Fruit fly (Drosophila melanogaster): ENCODE measurements around the gene CG12645.

The CG12645 gene

dm6 chrX:10106562-10107147 lies 46.8 kb upstream of the CG12645 start (continued):
- TF ChIP-seq fd85E (GFP tag; optimal IDR thresholded peaks at IDR 0.05), result no peak
- TF ChIP-seq lz (GFP tag; optimal IDR thresholded peaks at IDR 0.05), result no peak
- TF ChIP-seq vri (GFP tag; optimal IDR thresholded peaks at IDR 0.05), result no peak
- no peak for TF ChIP-seq Smox (GFP tag; optimal IDR thresholded peaks at IDR 0.05)
- no peak for TF ChIP-seq Ets96B (tag; optimal IDR thresholded peaks at IDR 0.05)
- TF ChIP-seq Blimp-1 (GFP tag; optimal IDR thresholded peaks at IDR 0.05), result no peak
- no peak for TF ChIP-seq Hr4 (GFP tag; optimal IDR thresholded peaks at IDR 0.05)
- TF ChIP-seq CG8632 (GFP tag; optimal IDR thresholded peaks at IDR 0.05), result no peak
- TF ChIP-seq Sox15 (GFP tag; optimal IDR thresholded peaks at IDR 0.05), result no peak
- TF ChIP-seq CG6163 (GFP tag; IDR thresholded peaks at IDR 0.05), result peak; percentile 67; the same call in 2 of the 3 replicates
- TF ChIP-seq fd59A (GFP tag; optimal IDR thresholded peaks at IDR 0.05), result no peak
- TF ChIP-seq Eip75B (GFP tag; optimal IDR thresholded peaks at IDR 0.05), result no peak
- no peak for TF ChIP-seq acj6 (GFP tag; optimal IDR thresholded peaks at IDR 0.05)
- no peak for TF ChIP-seq Hr39 (GFP tag; optimal IDR thresholded peaks at IDR 0.05)
- no peak for TF ChIP-seq ss (GFP tag; optimal IDR thresholded peaks at IDR 0.05)
- TF ChIP-seq spab (GFP tag; optimal IDR thresholded peaks at IDR 0.05), result no peak
- peak; percentile 1 for TF ChIP-seq CG32006 (GFP tag; optimal IDR thresholded peaks at IDR 0.05)

dm6 chrX:10108286-10108685 lies 45.1 kb upstream of the CG12645 start:
- TF ChIP-seq Eip78C (GFP tag) (peak; percentile 19), net (GFP tag; optimal IDR thresholded peaks at IDR 0.05) (no peak)

- no peak for TF ChIP-seq Smox (GFP tag; optimal IDR thresholded peaks at IDR 0.05)
- TF ChIP-seq ss (GFP tag; optimal IDR thresholded peaks at IDR 0.05), result peak in 1 of 2 experiments; percentile 22
- TF ChIP-seq topi (GFP tag; optimal IDR thresholded peaks at IDR 0.05), result no peak
- no peak for TF ChIP-seq svp (GFP tag)
- TF ChIP-seq CG32006 (GFP tag; optimal IDR thresholded peaks at IDR 0.05), result peak; percentile 2
- TF ChIP-seq Sox14 (GFP tag; optimal IDR thresholded peaks at IDR 0.05), result no peak
- no peak for TF ChIP-seq Ets21C (GFP tag; optimal IDR thresholded peaks at IDR 0.05)
- TF ChIP-seq Lpt (GFP tag; optimal IDR thresholded peaks at IDR 0.05), result no peak
- 0 out of 3 replicates have a peak, but pooled peaks have one; percentile 26 for TF ChIP-seq CG8119 (GFP tag; IDR thresholded peaks at IDR 0.05)
- TF ChIP-seq acj6 (GFP tag; optimal IDR thresholded peaks at IDR 0.05), result no peak
- TF ChIP-seq CG3919 (GFP tag; optimal IDR thresholded peaks at IDR 0.05), result peak; percentile 2
- TF ChIP-seq CG11902 (GFP tag; optimal IDR thresholded peaks at IDR 0.05), result no peak
- TF ChIP-seq OdsH (GFP tag; optimal IDR thresholded peaks at IDR 0.05), result no peak
- no peak for TF ChIP-seq cyc (GFP tag; optimal IDR thresholded peaks at IDR 0.05)
- no peak for TF ChIP-seq CG8319 (GFP tag; optimal IDR thresholded peaks at IDR 0.05)
- TF ChIP-seq CG6163 (GFP tag; IDR thresholded peaks at IDR 0.05), result peak; percentile 35; the same call in 2 of the 3 replicates
- TF ChIP-seq Sox15 (GFP tag; optimal IDR thresholded peaks at IDR 0.05), result no peak
- TF ChIP-seq CG6792 (GFP tag; optimal IDR thresholded peaks at IDR 0.05), result no peak
- no peak for TF ChIP-seq esn (GFP tag; optimal IDR thresholded peaks at IDR 0.05)
- peak; percentile 79 for TF ChIP-seq Eip78C (GFP tag)
- TF ChIP-seq CG16779 (tag; optimal IDR thresholded peaks at IDR 0.05), result no peak
- TF ChIP-seq CG3032 (tag; optimal IDR thresholded peaks at IDR 0.05), result no peak
- TF ChIP-seq Gug (GFP tag; IDR thresholded peaks at IDR 0.05), result no peak
- TF ChIP-seq Sox102F (GFP tag; optimal IDR thresholded peaks at IDR 0.05), result no peak
- TF ChIP-seq CG34406 (GFP tag; optimal IDR thresholded peaks at IDR 0.05), result no peak
- peak; percentile 66 for TF ChIP-seq fkh (GFP tag; optimal IDR thresholded peaks at IDR 0.05)
Observed at dm6 chrX:10110898-10111297, 42.5 kb upstream of the CG12645 start.
